Worm (Caenorhabditis elegans) whole organism, young adult: ENCODE data around the gene kel-3.

Source experiments
- B0336.3 ChIP-seq: fragments of 200-800 bp; sonication (Bioruptor generic); IDR thresholded peaks from 2 replicates; pipeline ENCODE4 v1.3.6; 2022; ENCODE audit warnings: missing genetic modification characterization, missing compliant biosample characterization
- C17E4.6 ChIP-seq: fragments of 200-800 bp; sonication (Bioruptor generic); IDR thresholded peaks from 2 replicates; pipeline ENCODE4 v1.3.6; 2022; ENCODE audit warnings: missing genetic modification reagents, missing genetic modification characterization, missing compliant biosample characterization
- F10E7.11 ChIP-seq: sonication (generic microtip); optimal IDR thresholded peaks from 2 replicates; lab custom pipeline; 2017; ENCODE audit warnings: mild to moderate bottlenecking, missing genetic modification characterization, moderate library complexity, missing compliant biosample characterization
- F33H1.4 ChIP-seq: fragments of 200-800 bp; sonication (Bioruptor generic); IDR thresholded peaks from 2 replicates; pipeline ENCODE4 v1.3.6; 2022; ENCODE audit warnings: missing genetic modification reagents, missing genetic modification characterization, missing compliant biosample characterization
- T26A5.8 ChIP-seq: sonication (generic microtip); optimal IDR thresholded peaks from 2 replicates; lab custom pipeline; 2016; ENCODE audit warnings: missing genetic modification characterization, missing compliant biosample characterization
- Y53G8AR.9 ChIP-seq: fragments of 200-800 bp; sonication (Bioruptor generic); conservative IDR thresholded peaks from 2 replicates; pipeline ENCODE4 v1.3.6; 2022; ENCODE audit warnings: missing genetic modification reagents, missing genetic modification characterization, missing compliant biosample characterization
- Y56A3A.18 ChIP-seq: fragments of 200-800 bp; sonication (Bioruptor generic); IDR thresholded peaks from 2 replicates; pipeline ENCODE4 v1.3.6; 2022; ENCODE audit warnings: missing genetic modification reagents, missing genetic modification characterization, missing compliant biosample characterization
- atf-7 ChIP-seq: sonication (generic microtip); optimal IDR thresholded peaks from 2 replicates; lab custom pipeline; 2017; ENCODE audit warnings: mild to moderate bottlenecking, missing genetic modification characterization, missing compliant biosample characterization
- attf-5 ChIP-seq: fragments of 200-800 bp; sonication (Bioruptor generic); optimal IDR thresholded peaks from 2 replicates; lab custom pipeline; 2018; ENCODE audit warnings: mild to moderate bottlenecking, missing genetic modification characterization, missing compliant biosample characterization
- bed-1 ChIP-seq: fragments of 200-800 bp; sonication (Bioruptor generic); IDR thresholded peaks from 2 replicates; pipeline ENCODE4 v1.3.6; 2022; ENCODE audit warnings: missing genetic modification reagents, missing genetic modification characterization, missing compliant biosample characterization
- ccch-3 ChIP-seq: fragments of 200-800 bp; sonication (Bioruptor generic); optimal IDR thresholded peaks from 2 replicates; lab custom pipeline; 2018; ENCODE audit warnings: mild to moderate bottlenecking, missing genetic modification characterization, missing compliant biosample characterization
- cebp-1 ChIP-seq, 2 experiments: fragments of 200-800 bp in 1 of 2; sonication (Bioruptor generic) in 1 of 2; sonication (generic microtip) in 1 of 2; IDR thresholded peaks in 1 of 2; optimal IDR thresholded peaks in 1 of 2; 2 replicates each; pipeline versions ENCODE4 v1.3.6 to Lab custom; 2017 to 2022; ENCODE audit warnings: missing compliant biosample characterization in 2 of 2, missing genetic modification characterization in 2 of 2, mild to moderate bottlenecking in 1 of 2, missing genetic modification reagents in 1 of 2, moderate library complexity in 1 of 2
- ceh-58 ChIP-seq: fragments of 200-800 bp; sonication (Bioruptor generic); IDR thresholded peaks from 2 replicates; pipeline ENCODE4 v1.3.6; 2022; ENCODE audit warnings: missing genetic modification characterization, missing compliant biosample characterization
- ceh-79 ChIP-seq: sonication (generic microtip); optimal IDR thresholded peaks from 2 replicates; lab custom pipeline; 2017; ENCODE audit warnings: mild to moderate bottlenecking, missing genetic modification characterization, missing compliant biosample characterization
- chd-7 ChIP-seq: sonication (generic microtip); optimal IDR thresholded peaks from 2 replicates; lab custom pipeline; 2016; ENCODE audit warnings: mild to moderate bottlenecking, missing genetic modification characterization, moderate library complexity, missing compliant biosample characterization
- efl-1 ChIP-seq: fragments of 150-350 bp; optimal IDR thresholded peaks from 2 replicates; lab custom pipeline; 2014; ENCODE audit warnings: missing biosample characterization, missing genetic modification reagents, missing genetic modification characterization
- hmg-1.2 ChIP-seq: fragments of 200-800 bp; sonication (Bioruptor generic); IDR thresholded peaks from 2 replicates; pipeline ENCODE4 v1.3.6; 2022; ENCODE audit warnings: missing genetic modification reagents, missing genetic modification characterization, missing compliant biosample characterization
- hsf-1 ChIP-seq: fragments of 200-800 bp; sonication (Bioruptor generic); IDR thresholded peaks from 2 replicates; pipeline ENCODE4 v1.3.6; 2022; ENCODE audit warnings: missing genetic modification reagents, missing genetic modification characterization, missing compliant biosample characterization
- lag-1 ChIP-seq: fragments of 200-800 bp; sonication (Bioruptor generic); IDR thresholded peaks from 2 replicates; pipeline ENCODE4 v1.3.6; 2022; ENCODE audit warnings: missing genetic modification reagents, missing genetic modification characterization, missing compliant biosample characterization
- lin-26 ChIP-seq: fragments of 200-800 bp; sonication (Bioruptor generic); IDR thresholded peaks from 2 replicates; pipeline ENCODE4 v1.3.6; 2022; ENCODE audit warnings: missing genetic modification reagents, missing genetic modification characterization, missing compliant biosample characterization
- lin-35 ChIP-seq, 3 experiments: fragments of 150-350 bp in 2 of 3; sonication (generic microtip) in 1 of 3; optimal IDR thresholded peaks; 2 replicates each; lab custom pipeline; 2014 to 2018; ENCODE audit warnings: missing biosample characterization in 3 of 3, missing genetic modification characterization in 3 of 3, missing genetic modification reagents in 3 of 3
- lin-54 ChIP-seq: fragments of 200-800 bp; sonication (Bioruptor generic); optimal IDR thresholded peaks from 2 replicates; lab custom pipeline; 2018; ENCODE audit warnings: mild to moderate bottlenecking, missing genetic modification characterization, missing compliant biosample characterization
- lsl-1 ChIP-seq: fragments of 200-800 bp; sonication (Bioruptor generic); optimal IDR thresholded peaks from 2 replicates; lab custom pipeline; 2018; ENCODE audit warnings: mild to moderate bottlenecking, missing genetic modification characterization, moderate library complexity, missing compliant biosample characterization
- madf-3 ChIP-seq: fragments of 200-800 bp; sonication (Bioruptor generic); IDR thresholded peaks from 2 replicates; pipeline ENCODE4 v1.3.6; 2022; ENCODE audit warnings: missing genetic modification reagents, missing genetic modification characterization, missing compliant biosample characterization
- mel-28 ChIP-seq: sonication (generic microtip); optimal IDR thresholded peaks from 2 replicates; lab custom pipeline; 2016; ENCODE audit warnings: borderline replicate concordance, mild to moderate bottlenecking, missing genetic modification characterization, missing compliant biosample characterization
- nhr-120 ChIP-seq: fragments of 200-800 bp; sonication (Bioruptor generic); IDR thresholded peaks from 2 replicates; pipeline ENCODE4 v1.3.6; 2022; ENCODE audit warnings: missing genetic modification characterization, missing compliant biosample characterization
- pbrm-1 ChIP-seq: fragments of 200-800 bp; sonication (Bioruptor generic); IDR thresholded peaks from 2 replicates; pipeline ENCODE4 v1.3.6; 2022; ENCODE audit warnings: missing genetic modification reagents, missing genetic modification characterization, missing compliant biosample characterization
- rpc-1 ChIP-seq, 2 experiments: fragments of 150-350 bp in 1 of 2; sonication (generic microtip) in 1 of 2; optimal IDR thresholded peaks; 2 replicates each; lab custom pipeline; 2014 to 2018; ENCODE audit warnings: missing biosample characterization in 1 of 2, missing genetic modification characterization in 1 of 2, missing genetic modification reagents in 1 of 2, missing genotype in 1 of 2
- sdz-38 ChIP-seq: sonication (generic microtip); optimal IDR thresholded peaks from 2 replicates; lab custom pipeline; 2016; ENCODE audit warnings: missing genotype, missing genetic modification characterization, missing compliant biosample characterization
- snpc-1.3 ChIP-seq: sonication (generic microtip); optimal IDR thresholded peaks from 2 replicates; lab custom pipeline; 2017; ENCODE audit warnings: missing genetic modification characterization, mild to moderate bottlenecking, missing compliant biosample characterization, antibody characterized with exemption, moderate library complexity, missing genotype, missing genetic modification reagents; ENCODE audit not compliant: insufficient read depth
- snpc-4 ChIP-seq, 5 experiments: fragments of 150-350 bp in 1 of 5; sonication (generic microtip) in 4 of 5; optimal IDR thresholded peaks; 2 replicates each; lab custom pipeline; 2014 to 2018; ENCODE audit warnings: missing genetic modification characterization in 5 of 5, missing biosample characterization in 3 of 5, antibody characterized with exemption in 2 of 5, mild to moderate bottlenecking in 2 of 5, missing compliant biosample characterization in 2 of 5, missing genotype in 2 of 5, moderate library complexity in 2 of 5, missing genetic modification reagents in 1 of 5
- tbp1 ChIP-seq: fragments of 200-800 bp; sonication (Bioruptor generic); optimal IDR thresholded peaks from 2 replicates; lab custom pipeline; 2018; ENCODE audit warnings: mild to moderate bottlenecking, missing genetic modification characterization, missing compliant biosample characterization
- zim-3 ChIP-seq: sonication (generic microtip); optimal IDR thresholded peaks from 2 replicates; lab custom pipeline; 2017; ENCODE audit warnings: mild to moderate bottlenecking, missing genetic modification characterization, moderate library complexity, missing compliant biosample characterization
- ztf-25 ChIP-seq: fragments of 200-800 bp; sonication (Bioruptor generic); IDR thresholded peaks from 2 replicates; pipeline ENCODE4 v1.3.6; 2022; ENCODE audit warnings: missing genetic modification reagents, missing genetic modification characterization, missing compliant biosample characterization
- ztf-28 ChIP-seq: fragments of 200-800 bp; sonication (Bioruptor generic); IDR thresholded peaks from 2 replicates; pipeline ENCODE4 v1.3.6; 2022; ENCODE audit warnings: missing genetic modification reagents, missing genetic modification characterization, missing compliant biosample characterization
- ztf-3 ChIP-seq: fragments of 200-800 bp; sonication (Bioruptor generic); optimal IDR thresholded peaks from 2 replicates; lab custom pipeline; 2018; ENCODE audit warnings: mild to moderate bottlenecking, missing genetic modification characterization, missing compliant biosample characterization

The kel-3 gene

DNA sequence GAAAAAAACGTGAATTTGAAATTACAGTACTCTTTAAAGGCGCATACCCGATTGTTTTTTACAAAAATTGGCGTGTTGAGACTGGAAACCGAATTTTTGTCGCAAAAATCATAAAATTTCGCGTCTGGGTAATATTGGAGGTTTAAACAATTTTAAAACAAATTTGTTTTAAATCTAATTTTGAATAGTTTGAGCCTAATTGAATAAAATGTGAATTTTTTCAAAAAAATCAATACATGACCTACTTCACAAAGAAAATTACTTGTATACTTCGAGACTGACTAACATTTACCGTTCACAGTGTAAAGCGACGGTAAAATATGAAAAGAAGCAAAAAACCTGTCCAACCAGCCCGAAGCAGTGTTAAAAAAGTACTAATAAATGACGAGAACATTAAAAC, 7.3 kb upstream of the kel-3 start:
- TF ChIP-seq attf-5 (no peak), ztf-28 (no peak), Y53G8AR.9 (GFP tag; lab: Robert Waterston, UW) (0 out of 2 replicates have a peak, but pooled peaks have one; percentile 26), lin-54 (peak; percentile 25), mel-28 (no peak), F33H1.4 (GFP tag; lab: Robert Waterston, UW) (no peak)
- TF ChIP-seq, all 124 proteins: peak for 2

ce11 chrIII:13458978-13459596, 5.5 kb upstream of the kel-3 start, which contains the start of gene tag-164:
Gene tag-164 (plus strand): TSS chrIII:13459546.
- no peak for TF ChIP-seq lin-26 (GFP tag; lab: Robert Waterston, UW)
- TF ChIP-seq nhr-120 (GFP tag; lab: Robert Waterston, UW), result no peak

ce11 chrIII:13461535-13461934, 3.1 kb upstream of the kel-3 start:
- TF ChIP-seq B0336.3 (GFP tag; lab: Robert Waterston, UW) (no peak), madf-3 (GFP tag; lab: Robert Waterston, UW) (0 out of 2 replicates have a peak, but pooled peaks have one; percentile 19), C17E4.6 (GFP tag; lab: Robert Waterston, UW) (no peak), ceh-79 (no peak)

- TF ChIP-seq ztf-25 (no peak), snpc-1.3 (tag; lab: Kevin White, UChicago) (no peak), cebp-1 (GFP tag; IDR thresholded peaks at IDR 0.05; lab: Robert Waterston, UW) (no peak), cebp-1 (tag; optimal IDR thresholded peaks at IDR 0.05; lab: Kevin White, UChicago) (peak; percentile 29), hmg-1.2 (GFP tag; lab: Robert Waterston, UW) (0 out of 2 replicates have a peak, but pooled peaks have one; percentile 6), lsl-1 (GFP tag; lab: Kevin White, UChicago) (peak; percentile 16), T26A5.8 (no peak), sdz-38 (no peak), lag-1 (GFP tag; lab: Robert Waterston, UW) (no peak), chd-7 (tag; lab: Kevin White, UChicago) (no peak), pbrm-1 (0 out of 2 replicates have a peak, but pooled peaks have one; percentile 31), hsf-1 (GFP tag; lab: Robert Waterston, UW) (0 out of 2 replicates have a peak, but pooled peaks have one; percentile 26), rpc-1 (optimal IDR thresholded peaks at IDR 0.05; lab: Kevin White, UChicago) (no peak), rpc-1 (tag; optimal IDR thresholded peaks at IDR 0.05; lab: Kevin White, UChicago) (no peak)
Measured at ce11 chrIII:13462138-13462634, 2.4 kb upstream of the kel-3 start, which contains the start of the genes abcf-2 and T27E9.2. Gene abcf-2 (minus strand): TSS chrIII:13462238. Gene T27E9.2 (minus strand): TSS chrIII:13462584.

DNA sequence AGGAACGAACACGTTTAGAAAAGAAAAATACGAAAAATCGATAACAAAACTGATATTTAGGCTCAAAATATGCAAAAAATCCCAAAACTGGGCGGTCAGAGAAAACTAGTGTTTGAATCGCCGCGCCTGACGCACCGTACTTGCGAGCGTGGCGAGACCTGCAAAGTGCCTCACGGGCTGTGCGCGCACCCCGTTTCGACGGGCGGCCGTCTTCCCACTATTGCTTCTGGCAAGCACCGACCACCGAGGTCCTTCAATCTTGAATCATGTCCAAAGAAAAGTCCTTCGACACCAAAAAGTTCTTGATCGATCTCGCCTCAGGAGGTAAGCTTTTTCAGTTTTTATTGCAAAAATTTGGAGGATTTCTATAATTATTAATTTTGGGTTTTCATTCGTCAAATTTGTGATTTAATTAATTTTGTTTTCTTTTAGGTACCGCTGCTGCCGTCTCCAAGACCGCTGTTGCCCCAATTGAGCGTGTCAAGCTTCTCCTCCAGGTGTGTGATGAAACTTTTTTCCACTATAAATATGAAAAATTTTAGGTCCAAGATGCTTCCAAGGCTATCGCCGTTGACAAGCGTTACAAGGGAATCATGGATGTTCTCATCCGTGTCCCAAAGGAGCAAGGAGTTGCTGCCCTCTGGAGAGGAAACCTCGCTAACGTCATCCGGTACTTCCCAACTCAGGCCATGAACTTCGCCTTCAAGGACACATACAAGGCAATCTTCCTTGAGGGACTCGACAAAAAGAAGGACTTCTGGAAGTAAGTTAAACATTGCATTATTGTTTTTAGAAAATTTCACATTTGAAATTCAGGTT, 1.4 kb upstream of the kel-3 start, which contains the start of gene ant-1.1:
ant-1.1 (plus strand) TSS at position 199 of the 819 bp plus-strand sequence.
- TF ChIP-seq attf-5, result peak; percentile 88
- no peak for TF ChIP-seq ceh-58 (GFP tag; lab: Robert Waterston, UW)
- peak; percentile 84 for TF ChIP-seq snpc-1.3 (tag; lab: Kevin White, UChicago)
- peak; percentile 13 to 96 (median 66) for TF ChIP-seq lin-35 (GFP tag; optimal IDR thresholded peaks at IDR 0.05; lab: Kevin White, UChicago)
- no peak for TF ChIP-seq ztf-3 (GFP tag; lab: Kevin White, UChicago)
- TF ChIP-seq mel-28, result peak; percentile 38
- peak; percentile 86 for TF ChIP-seq efl-1 (GFP tag; lab: Kevin White, UChicago)
- TF ChIP-seq lsl-1 (GFP tag; lab: Kevin White, UChicago), result peak; percentile 88
- no peak for TF ChIP-seq sdz-38
- TF ChIP-seq C17E4.6 (GFP tag; lab: Robert Waterston, UW), result peak; percentile 79; the same call in 1 of the 2 replicates
- TF ChIP-seq lag-1 (GFP tag; lab: Robert Waterston, UW), result no peak
- peak; percentile 70 for TF ChIP-seq Y56A3A.18
- no peak for TF ChIP-seq snpc-4 (GFP tag; optimal IDR thresholded peaks at IDR 0.05; lab: Kevin White, UChicago)
- peak in 3 of 4 experiments; percentile 34 to 65 (median 57) for TF ChIP-seq snpc-4 (tag; optimal IDR thresholded peaks at IDR 0.05; lab: Kevin White, UChicago)
- peak; percentile 69 for TF ChIP-seq tbp1
- no peak for TF ChIP-seq zim-3 (tag; lab: Kevin White, UChicago)
- peak; percentile 81 for TF ChIP-seq atf-7 (tag; lab: Kevin White, UChicago)
- no peak for TF ChIP-seq ccch-3 (GFP tag; lab: Kevin White, UChicago)
- TF ChIP-seq bed-1 (GFP tag; lab: Robert Waterston, UW), result no peak
- no peak for TF ChIP-seq F10E7.11
